Fruit fly (Drosophila melanogaster): Measurements from ENCODE around the gene CG9705.

The CG9705 gene

dm6 chr3L:16808139-16808538 is 28.2 kb downstream of the CG9705 start (continued):
- TF ChIP-seq CG17361 (GFP tag; IDR thresholded peaks at IDR 0.05) (peak; percentile 45; the same call in 2 of the 3 replicates), HmgZ (tag; optimal IDR thresholded peaks at IDR 0.05) (peak; percentile 84), vfl (GFP tag; optimal IDR thresholded peaks at IDR 0.05) (peak; percentile 27), ash1 (GFP tag; optimal IDR thresholded peaks at IDR 0.05) (no peak), ro (GFP tag; IDR thresholded peaks at IDR 0.05) (no peak), ttk (GFP tag; IDR thresholded peaks at IDR 0.05) (no peak), Eip74EF (GFP tag; optimal IDR thresholded peaks at IDR 0.05) (no peak), gfzf (GFP tag; optimal IDR thresholded peaks at IDR 0.05) (peak; percentile 97), Awh (GFP tag; IDR thresholded peaks at IDR 0.05) (no peak), Max (GFP tag; optimal IDR thresholded peaks at IDR 0.05) (peak; percentile 74), CTCF (GFP tag; optimal IDR thresholded peaks at IDR 0.05) (peak; percentile 49), fu2 (GFP tag; optimal IDR thresholded peaks at IDR 0.05) (no peak), ftz-f1 (GFP tag; optimal IDR thresholded peaks at IDR 0.05) (peak; percentile 30), CG12155 (GFP tag; optimal IDR thresholded peaks at IDR 0.05) (no peak), zfh2 (GFP tag; optimal IDR thresholded peaks at IDR 0.05) (peak; percentile 9), E2f1 (GFP tag; IDR thresholded peaks at IDR 0.05) (no peak), H2.0 (GFP tag; IDR thresholded peaks at IDR 0.05) (no peak), nmo (GFP tag; optimal IDR thresholded peaks at IDR 0.05) (peak; percentile 70), CG4328 (GFP tag; optimal IDR thresholded peaks at IDR 0.05) (no peak), Hmx (GFP tag; optimal IDR thresholded peaks at IDR 0.05) (no peak), CG3995 (GFP tag; optimal IDR thresholded peaks at IDR 0.05) (peak; percentile 33), CG17802 (tag; optimal IDR thresholded peaks at IDR 0.05) (peak; percentile 88), bab2 (GFP tag; optimal IDR thresholded peaks at IDR 0.05) (no peak), CG14710 (tag; optimal IDR thresholded peaks at IDR 0.05) (peak; percentile 61), HLH54F (GFP tag; optimal IDR thresholded peaks at IDR 0.05) (peak; percentile 5), CG3407 (GFP tag; optimal IDR thresholded peaks at IDR 0.05) (no peak), B-H2 (GFP tag; optimal IDR thresholded peaks at IDR 0.05) (no peak), pfk (GFP tag; optimal IDR thresholded peaks at IDR 0.05) (no peak), bigmax (GFP tag; optimal IDR thresholded peaks at IDR 0.05) (no peak), CG6254 (GFP tag; optimal IDR thresholded peaks at IDR 0.05) (no peak), CG15601 (tag; optimal IDR thresholded peaks at IDR 0.05) (peak; percentile 6), CG12659 (GFP tag; optimal IDR thresholded peaks at IDR 0.05) (peak; percentile 66), Med (GFP tag) (peak; percentile 81), jumu (GFP tag; optimal IDR thresholded peaks at IDR 0.05) (peak; percentile 19), Atf6 (GFP tag; IDR thresholded peaks at IDR 0.05) (no peak), Abd-B (GFP tag; optimal IDR thresholded peaks at IDR 0.05) (peak; percentile 79), rib (GFP tag; IDR thresholded peaks at IDR 0.05) (no peak), kay (GFP tag; optimal IDR thresholded peaks at IDR 0.05) (peak; percentile 40), Sin3A (optimal IDR thresholded peaks at IDR 0.05) (peak; percentile 21), CG10654 (GFP tag; optimal IDR thresholded peaks at IDR 0.05) (no peak), CG11504 (tag; optimal IDR thresholded peaks at IDR 0.05) (peak; percentile 48), disco-r (GFP tag; optimal IDR thresholded peaks at IDR 0.05) (no peak), dm (GFP tag; optimal IDR thresholded peaks at IDR 0.05) (peak; percentile 88), CG5953 (GFP tag; IDR thresholded peaks at IDR 0.05) (no peak), Doc2 (GFP tag; IDR thresholded peaks at IDR 0.05) (no peak), CG11085 (GFP tag; IDR thresholded peaks at IDR 0.05) (no peak), tgo (GFP tag; IDR thresholded peaks at IDR 0.05) (no peak), CG2199 (GFP tag; IDR thresholded peaks at IDR 0.05) (peak; percentile 87), toy (GFP tag; IDR thresholded peaks at IDR 0.05) (no peak), lov (optimal IDR thresholded peaks at IDR 0.05) (no peak), lov (GFP tag; IDR thresholded peaks at IDR 0.05) (no peak), Antp (GFP tag; optimal IDR thresholded peaks at IDR 0.05) (no peak), sisA (GFP tag; IDR thresholded peaks at IDR 0.05) (no peak), Atf-2 (GFP tag; optimal IDR thresholded peaks at IDR 0.05) (peak; percentile 18)

All from whole organism, embryonic.